Worm (Caenorhabditis elegans) whole organism, midembryonic: Measurements from ENCODE around the gene C18A11.4.

Experiments
- T22C8.4 ChIP-seq: fragments of 200-800 bp; sonication (Bioruptor generic); IDR thresholded peaks from 2 replicates; pipeline ENCODE4 v1.3.6; 2022; ENCODE audit warnings: missing genetic modification characterization, missing compliant biosample characterization
- cog-1 ChIP-seq: sonication (generic microtip); optimal IDR thresholded peaks from 2 replicates; lab custom pipeline; 2016; ENCODE audit warnings: missing genetic modification characterization, missing compliant biosample characterization
- flt-1 ChIP-seq: fragments of 200-800 bp; sonication (Bioruptor generic); IDR thresholded peaks from 2 replicates; pipeline ENCODE4 v1.3.6; 2022; ENCODE audit warnings: missing genetic modification characterization, missing compliant biosample characterization
- klf-2 ChIP-seq: fragments of 200-800 bp; sonication (Bioruptor generic); conservative IDR thresholded peaks from 2 replicates; pipeline ENCODE4 v1.3.6; 2022; ENCODE audit warnings: missing genetic modification reagents, missing genetic modification characterization, missing compliant biosample characterization
- med-1 ChIP-seq: sonication (generic microtip); optimal IDR thresholded peaks from 2 replicates; lab custom pipeline; 2017; ENCODE audit warnings: missing genetic modification characterization, mild to moderate bottlenecking, missing compliant biosample characterization, antibody characterized with exemption, missing genetic modification reagents; ENCODE audit not compliant: insufficient read depth
- ref-1 ChIP-seq: fragments of 200-800 bp; sonication (Bioruptor generic); conservative IDR thresholded peaks from 2 replicates; pipeline ENCODE4 v1.3.6; 2022; ENCODE audit warnings: missing genetic modification reagents, missing genetic modification characterization, missing compliant biosample characterization
- tab-1 ChIP-seq: fragments of 200-800 bp; sonication (Bioruptor generic); IDR thresholded peaks from 2 replicates; pipeline ENCODE4 v1.3.6; 2022; ENCODE audit warnings: missing genetic modification characterization, missing compliant biosample characterization
- ztf-23 ChIP-seq: fragments of 200-800 bp; sonication (Bioruptor generic); IDR thresholded peaks from 2 replicates; pipeline ENCODE4 v1.3.6; 2022; ENCODE audit warnings: missing genetic modification reagents, missing genetic modification characterization, missing compliant biosample characterization
- ztf-29 ChIP-seq: fragments of 200-800 bp; sonication (Bioruptor generic); IDR thresholded peaks from 2 replicates; pipeline ENCODE4 v1.3.6; 2022; ENCODE audit warnings: missing genetic modification reagents, missing genetic modification characterization, missing compliant biosample characterization

Gene C18A11.4

ce11 chrX:8037365-8037764, 8.0 kb upstream of the C18A11.4 start:
- TF ChIP-seq T22C8.4 (GFP tag; lab: Robert Waterston, UW) (no peak), ztf-29 (no peak), ref-1 (GFP tag; lab: Robert Waterston, UW) (no peak), cog-1 (tag; lab: Kevin White, UChicago) (no peak), ztf-23 (GFP tag; lab: Robert Waterston, UW) (no peak), flt-1 (GFP tag; lab: Robert Waterston, UW) (no peak), med-1 (GFP tag; lab: Kevin White, UChicago) (no peak), tab-1 (GFP tag; lab: Robert Waterston, UW) (no peak), klf-2 (GFP tag; lab: Robert Waterston, UW) (no peak)

ce11 chrX:8040967-8041366, 4.4 kb upstream of the C18A11.4 start, which contains the start of gene xol-1:
Gene xol-1 (plus strand): TSS chrX:8041313.
- no peak for TF ChIP-seq klf-2 (GFP tag; lab: Robert Waterston, UW)
- no peak for TF ChIP-seq flt-1 (GFP tag; lab: Robert Waterston, UW)
- no peak for TF ChIP-seq ztf-23 (GFP tag; lab: Robert Waterston, UW)
- no peak for TF ChIP-seq ref-1 (GFP tag; lab: Robert Waterston, UW)
- no peak for TF ChIP-seq ztf-29
- TF ChIP-seq cog-1 (tag; lab: Kevin White, UChicago), result no peak
- no peak for TF ChIP-seq T22C8.4 (GFP tag; lab: Robert Waterston, UW)
- TF ChIP-seq med-1 (GFP tag; lab: Kevin White, UChicago), result no peak
- TF ChIP-seq tab-1 (GFP tag; lab: Robert Waterston, UW), result no peak

ce11 chrX:8048637-8049036, 3.3 kb downstream of the C18A11.4 start:
- no peak for TF ChIP-seq flt-1 (GFP tag; lab: Robert Waterston, UW)
- no peak for TF ChIP-seq cog-1 (tag; lab: Kevin White, UChicago)
- TF ChIP-seq ztf-23 (GFP tag; lab: Robert Waterston, UW), result no peak
- no peak for TF ChIP-seq ref-1 (GFP tag; lab: Robert Waterston, UW)
- no peak for TF ChIP-seq tab-1 (GFP tag; lab: Robert Waterston, UW)
- TF ChIP-seq ztf-29, result no peak
- TF ChIP-seq med-1 (GFP tag; lab: Kevin White, UChicago), result no peak
- TF ChIP-seq T22C8.4 (GFP tag; lab: Robert Waterston, UW), result no peak
- TF ChIP-seq klf-2 (GFP tag; lab: Robert Waterston, UW), result no peak

ce11 chrX:8052055-8052454, 6.7 kb downstream of the C18A11.4 start:
- TF ChIP-seq ztf-23 (GFP tag; lab: Robert Waterston, UW) (no peak), tab-1 (GFP tag; lab: Robert Waterston, UW) (no peak), T22C8.4 (GFP tag; lab: Robert Waterston, UW) (no peak), cog-1 (tag; lab: Kevin White, UChicago) (no peak), flt-1 (GFP tag; lab: Robert Waterston, UW) (no peak), klf-2 (GFP tag; lab: Robert Waterston, UW) (no peak), med-1 (GFP tag; lab: Kevin White, UChicago) (no peak), ztf-29 (no peak), ref-1 (GFP tag; lab: Robert Waterston, UW) (no peak)

ce11 chrX:8053008-8053441, 7.7 kb downstream of the C18A11.4 start:
- no peak for TF ChIP-seq cog-1 (tag; lab: Kevin White, UChicago)
- no peak for TF ChIP-seq T22C8.4 (GFP tag; lab: Robert Waterston, UW)
- no peak for TF ChIP-seq tab-1 (GFP tag; lab: Robert Waterston, UW)
- no peak for TF ChIP-seq ztf-23 (GFP tag; lab: Robert Waterston, UW)
- no peak for TF ChIP-seq med-1 (GFP tag; lab: Kevin White, UChicago)
- TF ChIP-seq ztf-29, result no peak
- TF ChIP-seq klf-2 (GFP tag; lab: Robert Waterston, UW), result no peak
- TF ChIP-seq ref-1 (GFP tag; lab: Robert Waterston, UW), result no peak
- TF ChIP-seq flt-1 (GFP tag; lab: Robert Waterston, UW), result no peak

ce11 chrX:8054478-8054877, 9.2 kb downstream of the C18A11.4 start:
- TF ChIP-seq ztf-23 (GFP tag; lab: Robert Waterston, UW) (no peak), ztf-29 (no peak), tab-1 (GFP tag; lab: Robert Waterston, UW) (no peak), med-1 (GFP tag; lab: Kevin White, UChicago) (no peak), T22C8.4 (GFP tag; lab: Robert Waterston, UW) (no peak), flt-1 (GFP tag; lab: Robert Waterston, UW) (no peak), ref-1 (GFP tag; lab: Robert Waterston, UW) (no peak)

ce11 chrX:8057791-8058270, 12.5 kb downstream of the C18A11.4 start, which contains the start of gene dim-1:
Gene dim-1 (minus strand): TSS chrX:8058220.
- TF ChIP-seq ztf-29, result no peak
- no peak for TF ChIP-seq T22C8.4 (GFP tag; lab: Robert Waterston, UW)
- TF ChIP-seq ztf-23 (GFP tag; lab: Robert Waterston, UW), result no peak
- TF ChIP-seq tab-1 (GFP tag; lab: Robert Waterston, UW), result no peak
- TF ChIP-seq ref-1 (GFP tag; lab: Robert Waterston, UW), result no peak
- TF ChIP-seq cog-1 (tag; lab: Kevin White, UChicago), result no peak
- no peak for TF ChIP-seq klf-2 (GFP tag; lab: Robert Waterston, UW)
- TF ChIP-seq flt-1 (GFP tag; lab: Robert Waterston, UW), result no peak
- no peak for TF ChIP-seq med-1 (GFP tag; lab: Kevin White, UChicago)

- TF ChIP-seq med-1 (GFP tag; lab: Kevin White, UChicago) (no peak), ref-1 (GFP tag; lab: Robert Waterston, UW) (no peak), flt-1 (GFP tag; lab: Robert Waterston, UW) (no peak; the same call in 1 of the 2 replicates), klf-2 (GFP tag; lab: Robert Waterston, UW) (no peak), ztf-29 (no peak)
Measured at ce11 chrX:8059999-8060398, 14.7 kb downstream of the C18A11.4 start.

ce11 chrX:8060823-8061222, 15.5 kb downstream of the C18A11.4 start, which contains the start of gene C18A11.3:
Gene C18A11.3 (plus strand): TSS chrX:8061123.
- TF ChIP-seq ztf-23 (GFP tag; lab: Robert Waterston, UW) (no peak), ztf-29 (no peak), klf-2 (GFP tag; lab: Robert Waterston, UW) (no peak), ref-1 (GFP tag; lab: Robert Waterston, UW) (no peak), cog-1 (tag; lab: Kevin White, UChicago) (no peak), tab-1 (GFP tag; lab: Robert Waterston, UW) (no peak), med-1 (GFP tag; lab: Kevin White, UChicago) (no peak), flt-1 (GFP tag; lab: Robert Waterston, UW) (no peak), T22C8.4 (GFP tag; lab: Robert Waterston, UW) (no peak)
